Worm (Caenorhabditis elegans): ENCODE data around the gene F09E5.11.

ce11 chrII:5332345-5333124, 25.5 kb downstream of the F09E5.11 start:
- no peak for TF ChIP-seq T22C8.4 (GFP tag; IDR thresholded peaks at IDR 0.05)
- TF ChIP-seq ref-1 (GFP tag; conservative IDR thresholded peaks at IDR 0.05), result no peak
- TF ChIP-seq tab-1 (GFP tag; IDR thresholded peaks at IDR 0.05), result no peak
- TF ChIP-seq med-1 (GFP tag; optimal IDR thresholded peaks at IDR 0.05; ENCODE audit: insufficient read depth), result no peak
